Worm (Caenorhabditis elegans): ENCODE results near the gene skr-8.

DNA sequence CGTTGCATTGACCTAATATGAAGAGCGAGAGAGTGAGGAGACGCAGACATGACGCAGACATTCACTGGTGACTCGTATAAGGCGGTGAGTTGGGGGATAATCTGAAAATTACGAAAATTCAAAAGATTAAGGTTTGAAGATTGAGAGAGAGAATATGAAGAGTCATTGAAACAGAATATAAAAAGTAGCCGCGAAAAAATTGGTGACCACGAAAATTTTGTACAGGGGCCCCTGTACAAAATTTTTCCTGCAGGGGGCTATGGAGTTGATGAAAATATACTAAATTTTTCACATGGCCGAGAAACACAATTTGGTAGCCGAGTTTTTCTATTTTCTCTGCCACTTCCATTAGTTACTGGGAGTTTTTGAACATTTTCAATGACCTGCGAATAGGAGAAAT is 41.1 kb upstream of the skr-8 start, which contains the start of gene cnnm-1:
- TF ChIP-seq ztf-11 (tag; optimal IDR thresholded peaks at IDR 0.05), result no peak
- TF ChIP-seq nhr-28 (tag; optimal IDR thresholded peaks at IDR 0.05), result no peak
- TF ChIP-seq unc-62 (GFP tag; optimal IDR thresholded peaks at IDR 0.05), result no peak
- TF ChIP-seq nhr-2 (tag; optimal IDR thresholded peaks at IDR 0.05), result no peak
- no peak for TF ChIP-seq elt-3 (tag; optimal IDR thresholded peaks at IDR 0.05)
- TF ChIP-seq snpc-4 (tag; optimal IDR thresholded peaks at IDR 0.05), result no peak
- TF ChIP-seq lin-32 (GFP tag; optimal IDR thresholded peaks at IDR 0.05), result no peak
- no peak for TF ChIP-seq mep-1 (tag; optimal IDR thresholded peaks at IDR 0.05)
- no peak for TF ChIP-seq ces-1 (GFP tag; optimal IDR thresholded peaks at IDR 0.05)
- no peak for TF ChIP-seq mab-5 (tag; optimal IDR thresholded peaks at IDR 0.05)
- no peak for TF ChIP-seq lsy-2 (tag; optimal IDR thresholded peaks at IDR 0.05)
